Worm (Caenorhabditis elegans) whole organism, young adult: Measurements from ENCODE around the gene F59B10.2.

Experiments
- B0261.1 ChIP-seq: sonication (generic microtip); optimal IDR thresholded peaks from 2 replicates; lab custom pipeline; 2016; ENCODE audit warnings: mild to moderate bottlenecking, missing genetic modification characterization, moderate library complexity, missing compliant biosample characterization
- B0336.3 ChIP-seq: fragments of 200-800 bp; sonication (Bioruptor generic); IDR thresholded peaks from 2 replicates; pipeline ENCODE4 v1.3.6; 2022; ENCODE audit warnings: missing genetic modification characterization, missing compliant biosample characterization
- F22D6.2 ChIP-seq: sonication (generic microtip); optimal IDR thresholded peaks from 2 replicates; lab custom pipeline; 2016; ENCODE audit warnings: mild to moderate bottlenecking, missing genetic modification characterization, missing compliant biosample characterization
- F23B12.7 ChIP-seq: sonication (generic microtip); optimal IDR thresholded peaks from 2 replicates; lab custom pipeline; 2017; ENCODE audit warnings: missing genetic modification characterization, mild to moderate bottlenecking, missing compliant biosample characterization, antibody characterized with exemption, moderate library complexity; ENCODE audit not compliant: insufficient read depth
- F33H1.4 ChIP-seq: fragments of 200-800 bp; sonication (Bioruptor generic); IDR thresholded peaks from 2 replicates; pipeline ENCODE4 v1.3.6; 2022; ENCODE audit warnings: missing genetic modification reagents, missing genetic modification characterization, missing compliant biosample characterization
- Y53G8AR.9 ChIP-seq: fragments of 200-800 bp; sonication (Bioruptor generic); conservative IDR thresholded peaks from 2 replicates; pipeline ENCODE4 v1.3.6; 2022; ENCODE audit warnings: missing genetic modification reagents, missing genetic modification characterization, missing compliant biosample characterization
- Y56A3A.18 ChIP-seq: fragments of 200-800 bp; sonication (Bioruptor generic); IDR thresholded peaks from 2 replicates; pipeline ENCODE4 v1.3.6; 2022; ENCODE audit warnings: missing genetic modification reagents, missing genetic modification characterization, missing compliant biosample characterization
- Y67H2A.10 ChIP-seq: fragments of 200-800 bp; sonication (Bioruptor generic); conservative IDR thresholded peaks from 2 replicates; pipeline ENCODE4 v1.3.6; 2022; ENCODE audit warnings: missing genetic modification reagents, missing genetic modification characterization, missing compliant biosample characterization
- ama-1 ChIP-seq, 3 experiments: fragments of 150-350 bp in 1 of 3; sonication (generic microtip) in 2 of 3; optimal IDR thresholded peaks; 2 replicates each; lab custom pipeline; 2014 to 2018; ENCODE audit warnings: missing biosample characterization in 2 of 3, missing genetic modification characterization in 2 of 3, missing genetic modification reagents in 2 of 3
- aptf-3 ChIP-seq: fragments of 200-800 bp; sonication (Bioruptor generic); IDR thresholded peaks from 2 replicates; pipeline ENCODE4 v1.3.6; 2022; ENCODE audit warnings: missing genetic modification characterization, missing compliant biosample characterization
- bed-1 ChIP-seq: fragments of 200-800 bp; sonication (Bioruptor generic); IDR thresholded peaks from 2 replicates; pipeline ENCODE4 v1.3.6; 2022; ENCODE audit warnings: missing genetic modification reagents, missing genetic modification characterization, missing compliant biosample characterization
- ceh-100 ChIP-seq: fragments of 200-800 bp; sonication (Bioruptor generic); IDR thresholded peaks from 2 replicates; pipeline ENCODE4 v1.3.6; 2022; ENCODE audit warnings: missing genetic modification reagents, missing genetic modification characterization, missing compliant biosample characterization
- ceh-27 ChIP-seq: fragments of 200-800 bp; sonication (Bioruptor generic); optimal IDR thresholded peaks from 2 replicates; lab custom pipeline; 2018; ENCODE audit warnings: mild to moderate bottlenecking, missing genetic modification characterization, moderate library complexity, missing compliant biosample characterization
- ceh-40 ChIP-seq: fragments of 200-800 bp; sonication (Bioruptor generic); IDR thresholded peaks from 2 replicates; pipeline ENCODE4 v1.3.6; 2022; ENCODE audit warnings: missing genetic modification characterization, missing compliant biosample characterization
- chd-7 ChIP-seq: sonication (generic microtip); optimal IDR thresholded peaks from 2 replicates; lab custom pipeline; 2016; ENCODE audit warnings: mild to moderate bottlenecking, missing genetic modification characterization, moderate library complexity, missing compliant biosample characterization
- efl-1 ChIP-seq: fragments of 150-350 bp; optimal IDR thresholded peaks from 2 replicates; lab custom pipeline; 2014; ENCODE audit warnings: missing biosample characterization, missing genetic modification reagents, missing genetic modification characterization
- egl-18 ChIP-seq: fragments of 200-800 bp; sonication (Bioruptor generic); IDR thresholded peaks from 2 replicates; pipeline ENCODE4 v1.3.6; 2022; ENCODE audit warnings: missing genetic modification reagents, missing genetic modification characterization, missing compliant biosample characterization
- egrh-3 ChIP-seq: fragments of 200-800 bp; sonication (Bioruptor generic); IDR thresholded peaks from 2 replicates; pipeline ENCODE4 v1.3.6; 2022; ENCODE audit warnings: missing genetic modification reagents, missing genetic modification characterization, missing compliant biosample characterization
- ets-4 ChIP-seq: fragments of 200-800 bp; sonication (Bioruptor generic); optimal IDR thresholded peaks from 2 replicates; lab custom pipeline; 2018; ENCODE audit warnings: mild to moderate bottlenecking, missing genetic modification characterization, missing compliant biosample characterization
- hlh-26 ChIP-seq: fragments of 200-800 bp; sonication (Bioruptor generic); conservative IDR thresholded peaks from 2 replicates; pipeline ENCODE4 v1.3.6; 2022; ENCODE audit warnings: missing genetic modification reagents, missing genetic modification characterization, missing compliant biosample characterization
- let-607 ChIP-seq, 2 experiments: fragments of 200-800 bp in 1 of 2; sonication (Bioruptor generic) in 1 of 2; sonication (generic microtip) in 1 of 2; optimal IDR thresholded peaks; 2 replicates each; lab custom pipeline; 2016 to 2018; ENCODE audit warnings: mild to moderate bottlenecking in 2 of 2, missing compliant biosample characterization in 2 of 2, missing genetic modification characterization in 2 of 2, moderate library complexity in 2 of 2, missing genotype in 1 of 2
- lin-26 ChIP-seq: fragments of 200-800 bp; sonication (Bioruptor generic); IDR thresholded peaks from 2 replicates; pipeline ENCODE4 v1.3.6; 2022; ENCODE audit warnings: missing genetic modification reagents, missing genetic modification characterization, missing compliant biosample characterization
- lin-35 ChIP-seq, 3 experiments: fragments of 150-350 bp in 2 of 3; sonication (generic microtip) in 1 of 3; optimal IDR thresholded peaks; 2 replicates each; lab custom pipeline; 2014 to 2018; ENCODE audit warnings: missing biosample characterization in 3 of 3, missing genetic modification characterization in 3 of 3, missing genetic modification reagents in 3 of 3
- lin-54 ChIP-seq: fragments of 200-800 bp; sonication (Bioruptor generic); optimal IDR thresholded peaks from 2 replicates; lab custom pipeline; 2018; ENCODE audit warnings: mild to moderate bottlenecking, missing genetic modification characterization, missing compliant biosample characterization
- lir-1 ChIP-seq: fragments of 200-800 bp; sonication (Bioruptor generic); conservative IDR thresholded peaks from 2 replicates; pipeline ENCODE4 v1.3.6; 2022; ENCODE audit warnings: missing genetic modification reagents, missing genetic modification characterization, missing compliant biosample characterization
- lsl-1 ChIP-seq: fragments of 200-800 bp; sonication (Bioruptor generic); optimal IDR thresholded peaks from 2 replicates; lab custom pipeline; 2018; ENCODE audit warnings: mild to moderate bottlenecking, missing genetic modification characterization, moderate library complexity, missing compliant biosample characterization
- lsy-27 ChIP-seq: sonication (generic microtip); optimal IDR thresholded peaks from 2 replicates; lab custom pipeline; 2017; ENCODE audit warnings: missing genetic modification characterization, mild to moderate bottlenecking, missing compliant biosample characterization, antibody characterized with exemption, missing genotype, borderline replicate concordance; ENCODE audit not compliant: insufficient read depth
- madf-6 ChIP-seq: fragments of 200-800 bp; sonication (Bioruptor generic); IDR thresholded peaks from 2 replicates; pipeline ENCODE4 v1.3.6; 2022; ENCODE audit warnings: missing genetic modification reagents, missing genetic modification characterization, missing compliant biosample characterization
- mel-28 ChIP-seq: sonication (generic microtip); optimal IDR thresholded peaks from 2 replicates; lab custom pipeline; 2016; ENCODE audit warnings: borderline replicate concordance, mild to moderate bottlenecking, missing genetic modification characterization, missing compliant biosample characterization
- nfya-1 ChIP-seq: sonication (generic microtip); optimal IDR thresholded peaks from 2 replicates; lab custom pipeline; 2017; ENCODE audit warnings: antibody characterized with exemption, missing compliant biosample characterization, missing genetic modification characterization, borderline replicate concordance; ENCODE audit not compliant: insufficient read depth
- nfya-2 ChIP-seq: fragments of 200-800 bp; sonication (Bioruptor generic); IDR thresholded peaks from 2 replicates; pipeline ENCODE4 v1.3.6; 2022; ENCODE audit warnings: missing genetic modification reagents, missing genetic modification characterization, missing compliant biosample characterization
- nhr-120 ChIP-seq: fragments of 200-800 bp; sonication (Bioruptor generic); IDR thresholded peaks from 2 replicates; pipeline ENCODE4 v1.3.6; 2022; ENCODE audit warnings: missing genetic modification characterization, missing compliant biosample characterization
- nhr-27 ChIP-seq: fragments of 200-800 bp; sonication (Bioruptor generic); optimal IDR thresholded peaks from 2 replicates; lab custom pipeline; 2018; ENCODE audit warnings: mild to moderate bottlenecking, missing genetic modification characterization, moderate library complexity, missing compliant biosample characterization
- rcor-1 ChIP-seq: fragments of 200-800 bp; sonication (Bioruptor generic); IDR thresholded peaks from 2 replicates; pipeline ENCODE4 v1.3.6; 2022; ENCODE audit warnings: missing genetic modification reagents, missing genetic modification characterization, missing compliant biosample characterization
- repo-1 ChIP-seq: sonication (generic microtip); optimal IDR thresholded peaks from 2 replicates; lab custom pipeline; 2017; ENCODE audit warnings: mild to moderate bottlenecking, missing genetic modification characterization, missing compliant biosample characterization
- snpc-1.1 ChIP-seq: sonication (generic microtip); optimal IDR thresholded peaks from 2 replicates; lab custom pipeline; 2017; ENCODE audit warnings: missing genetic modification characterization, mild to moderate bottlenecking, missing compliant biosample characterization, antibody characterized with exemption, moderate library complexity, missing genotype, missing genetic modification reagents; ENCODE audit not compliant: insufficient read depth
- somi-1 ChIP-seq: fragments of 200-800 bp; sonication (Bioruptor generic); optimal IDR thresholded peaks from 2 replicates; lab custom pipeline; 2018; ENCODE audit warnings: mild to moderate bottlenecking, missing genetic modification characterization, missing compliant biosample characterization
- sptf-2 ChIP-seq: fragments of 200-800 bp; sonication (Bioruptor generic); optimal IDR thresholded peaks from 2 replicates; lab custom pipeline; 2018; ENCODE audit warnings: mild to moderate bottlenecking, missing genetic modification characterization, missing compliant biosample characterization
- tbp1 ChIP-seq: fragments of 200-800 bp; sonication (Bioruptor generic); optimal IDR thresholded peaks from 2 replicates; lab custom pipeline; 2018; ENCODE audit warnings: mild to moderate bottlenecking, missing genetic modification characterization, missing compliant biosample characterization
- unc-130 ChIP-seq: sonication (generic microtip); optimal IDR thresholded peaks from 2 replicates; lab custom pipeline; 2016; ENCODE audit warnings: missing genetic modification reagents, missing genetic modification characterization, missing compliant biosample characterization
- unc-62 ChIP-seq: fragments of 150-350 bp; optimal IDR thresholded peaks from 2 replicates; lab custom pipeline; 2014; ENCODE audit warnings: missing biosample characterization, missing genetic modification reagents, missing genetic modification characterization
- zim-3 ChIP-seq: sonication (generic microtip); optimal IDR thresholded peaks from 2 replicates; lab custom pipeline; 2017; ENCODE audit warnings: mild to moderate bottlenecking, missing genetic modification characterization, moderate library complexity, missing compliant biosample characterization
- ztf-22 ChIP-seq: fragments of 200-800 bp; sonication (Bioruptor generic); optimal IDR thresholded peaks from 2 replicates; lab custom pipeline; 2018; ENCODE audit warnings: mild to moderate bottlenecking, missing genetic modification characterization, moderate library complexity, missing compliant biosample characterization
- ztf-25 ChIP-seq: fragments of 200-800 bp; sonication (Bioruptor generic); IDR thresholded peaks from 2 replicates; pipeline ENCODE4 v1.3.6; 2022; ENCODE audit warnings: missing genetic modification reagents, missing genetic modification characterization, missing compliant biosample characterization
- ztf-26 ChIP-seq: sonication (generic microtip); optimal IDR thresholded peaks from 2 replicates; lab custom pipeline; 2017; ENCODE audit warnings: missing genetic modification characterization, missing compliant biosample characterization
- ztf-6 ChIP-seq: fragments of 200-800 bp; sonication (Bioruptor generic); IDR thresholded peaks from 2 replicates; pipeline ENCODE4 v1.3.6; 2022; ENCODE audit warnings: missing genetic modification reagents, missing genetic modification characterization, missing compliant biosample characterization

F59B10.2 gene

DNA sequence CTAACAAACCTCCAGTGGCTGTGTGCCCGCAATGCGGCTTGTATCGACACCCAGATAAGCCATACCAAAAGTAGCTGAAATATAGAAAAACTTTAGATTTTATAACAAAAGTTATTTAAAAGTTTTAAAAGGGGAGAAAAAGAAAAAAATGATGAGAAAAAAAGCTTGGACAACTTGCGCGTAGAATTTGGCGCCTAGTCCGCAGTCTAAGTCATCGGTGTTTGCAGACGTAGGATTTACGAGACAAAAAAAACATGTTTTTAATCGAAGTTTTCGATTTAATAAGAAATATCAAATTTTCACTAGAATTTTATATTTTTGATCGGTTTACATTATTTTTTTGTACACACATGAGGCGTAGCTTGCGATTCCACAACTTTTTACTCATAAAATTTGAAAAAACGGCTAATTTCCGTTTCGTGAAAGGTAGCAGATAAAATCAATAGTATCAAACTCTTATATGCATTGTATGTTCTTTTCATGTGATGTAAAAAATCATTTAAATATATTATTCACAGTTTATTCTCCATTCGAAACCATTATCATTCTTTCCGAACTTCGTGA lies 32.4 kb upstream of the F59B10.2 start, which contains the start of gene pro-1 (continued):
- TF ChIP-seq egrh-3 (GFP tag; lab: Robert Waterston, UW), result no peak
- peak; percentile 62 for TF ChIP-seq tbp1 (GFP tag; lab: Kevin White, UChicago)
- TF ChIP-seq somi-1 (GFP tag; lab: Kevin White, UChicago), result peak; percentile 28
- peak; percentile 82 for TF ChIP-seq Y67H2A.10
- TF ChIP-seq ama-1 (optimal IDR thresholded peaks at IDR 0.05; lab: Kevin White, UChicago), result peak; percentile 81
- TF ChIP-seq ama-1 (GFP tag; optimal IDR thresholded peaks at IDR 0.05; lab: Kevin White, UChicago), result peak in 1 of 2 experiments; percentile 30
- TF ChIP-seq F22D6.2, result peak; percentile 15
- no peak for TF ChIP-seq ets-4 (GFP tag; lab: Kevin White, UChicago)
- TF ChIP-seq ceh-27 (GFP tag; lab: Kevin White, UChicago), result peak; percentile 26
- peak; percentile 80 for TF ChIP-seq ceh-40 (GFP tag; lab: Robert Waterston, UW)
- TF ChIP-seq ceh-100 (GFP tag; lab: Robert Waterston, UW), result peak; percentile 66
- no peak for TF ChIP-seq ztf-6 (GFP tag; lab: Robert Waterston, UW)
- TF ChIP-seq lin-54, result peak; percentile 74
- peak; percentile 18 for TF ChIP-seq B0261.1 (tag; lab: Kevin White, UChicago)
- TF ChIP-seq hlh-26 (GFP tag; lab: Robert Waterston, UW), result no peak
- peak; percentile 37 for TF ChIP-seq snpc-1.1 (tag; lab: Kevin White, UChicago)
- no peak for TF ChIP-seq nfya-1 (tag; lab: Kevin White, UChicago)
- TF ChIP-seq bed-1, result no peak
- TF ChIP-seq Y56A3A.18 (GFP tag; lab: Robert Waterston, UW), result peak; percentile 92; the same call in 1 of the 2 replicates
- peak; percentile 35 to 53 for TF ChIP-seq let-607 (tag; optimal IDR thresholded peaks at IDR 0.05; lab: Kevin White, UChicago)
- peak in 2 of 3 experiments; percentile 40 to 79 for TF ChIP-seq lin-35 (GFP tag; optimal IDR thresholded peaks at IDR 0.05; lab: Kevin White, UChicago)
- peak; percentile 79 for TF ChIP-seq madf-6
- TF ChIP-seq mel-28 (tag; lab: Kevin White, UChicago), result peak; percentile 65
- TF ChIP-seq B0336.3, result peak; percentile 4; the same call in 1 of the 2 replicates
- peak; percentile 89 for TF ChIP-seq ztf-26 (tag; lab: Kevin White, UChicago)
- peak; percentile 94 for TF ChIP-seq chd-7 (tag; lab: Kevin White, UChicago)
- TF ChIP-seq sptf-2 (GFP tag; lab: Kevin White, UChicago), result no peak
- 0 out of 2 replicates have a peak, but pooled peaks have one; percentile 7 for TF ChIP-seq ztf-25 (GFP tag; lab: Robert Waterston, UW)
- TF ChIP-seq repo-1 (tag; lab: Kevin White, UChicago), result peak; percentile 68
- peak; percentile 12 for TF ChIP-seq nhr-27
- peak; percentile 15 for TF ChIP-seq lsl-1 (GFP tag; lab: Kevin White, UChicago)
- TF ChIP-seq egl-18 (GFP tag; lab: Robert Waterston, UW), result no peak
- peak; percentile 77 for TF ChIP-seq zim-3
- TF ChIP-seq F33H1.4 (GFP tag; lab: Robert Waterston, UW), result peak; percentile 53
- TF ChIP-seq Y53G8AR.9 (GFP tag; lab: Robert Waterston, UW), result peak; percentile 88
- peak; percentile 47 for TF ChIP-seq ztf-22 (GFP tag; lab: Kevin White, UChicago)
- TF ChIP-seq F23B12.7 (tag; lab: Kevin White, UChicago), result no peak
- TF ChIP-seq nfya-2 (GFP tag; lab: Robert Waterston, UW), result no peak
- no peak; the same call in none of the 2 replicates for TF ChIP-seq lin-26 (GFP tag; lab: Robert Waterston, UW)
- TF ChIP-seq unc-130 (GFP tag; lab: Kevin White, UChicago), result no peak
- TF ChIP-seq rcor-1 (GFP tag; lab: Robert Waterston, UW), result peak; percentile 52; the same call in 1 of the 2 replicates
- TF ChIP-seq lsy-27 (tag; lab: Kevin White, UChicago), result peak; percentile 65
- peak; percentile 82 for TF ChIP-seq nhr-120 (GFP tag; lab: Robert Waterston, UW)
- peak; percentile 84 for TF ChIP-seq unc-62
- peak; percentile 91; the same call in 1 of the 2 replicates for TF ChIP-seq aptf-3 (GFP tag; lab: Robert Waterston, UW)
- TF ChIP-seq lir-1 (GFP tag; lab: Robert Waterston, UW), result peak; percentile 60
- no peak for TF ChIP-seq efl-1
